Worm (Caenorhabditis elegans) whole organism, young adult: ENCODE results near the gene nspg-6.
A peak's percentile ranks its signal among the peaks of the same experiment; 100 is the strongest.

ENCODE experiments used
- B0019.2 ChIP-seq: fragments of 200-800 bp; sonication (Bioruptor generic); conservative IDR thresholded peaks from 2 replicates; pipeline ENCODE4 v1.3.6; 2022; ENCODE audit warnings: missing genetic modification reagents, missing genetic modification characterization, missing compliant biosample characterization
- B0261.1 ChIP-seq: sonication (generic microtip); optimal IDR thresholded peaks from 2 replicates; lab custom pipeline; 2016; ENCODE audit warnings: mild to moderate bottlenecking, missing genetic modification characterization, moderate library complexity, missing compliant biosample characterization
- C06A6.2 ChIP-seq: fragments of 200-800 bp; sonication (Bioruptor generic); conservative IDR thresholded peaks from 2 replicates; pipeline ENCODE4 v1.3.6; 2022; ENCODE audit warnings: missing genetic modification characterization, missing compliant biosample characterization
- F23B12.7 ChIP-seq: sonication (generic microtip); optimal IDR thresholded peaks from 2 replicates; lab custom pipeline; 2017; ENCODE audit warnings: missing genetic modification characterization, mild to moderate bottlenecking, missing compliant biosample characterization, antibody characterized with exemption, moderate library complexity; ENCODE audit not compliant: insufficient read depth
- F39B2.1 ChIP-seq: fragments of 200-800 bp; sonication (Bioruptor generic); IDR thresholded peaks from 2 replicates; pipeline ENCODE4 v1.3.6; 2022; ENCODE audit warnings: missing genetic modification reagents, missing genetic modification characterization, missing compliant biosample characterization
- F52B5.7 ChIP-seq: sonication (generic microtip); optimal IDR thresholded peaks from 2 replicates; lab custom pipeline; 2016; ENCODE audit warnings: mild to moderate bottlenecking, missing genetic modification characterization, missing compliant biosample characterization
- F57A8.1 ChIP-seq: fragments of 200-800 bp; sonication (Bioruptor generic); optimal IDR thresholded peaks from 2 replicates; lab custom pipeline; 2018; ENCODE audit warnings: mild to moderate bottlenecking, missing genetic modification characterization, moderate library complexity, missing compliant biosample characterization
- ZK185.1 ChIP-seq: sonication (generic microtip); optimal IDR thresholded peaks from 2 replicates; lab custom pipeline; 2016; ENCODE audit warnings: mild to moderate bottlenecking, missing genetic modification characterization, missing compliant biosample characterization; ENCODE audit not compliant: poor library complexity, severe bottlenecking
- ama-1 ChIP-seq, 3 experiments: fragments of 150-350 bp in 1 of 3; sonication (generic microtip) in 2 of 3; optimal IDR thresholded peaks; 2 replicates each; lab custom pipeline; 2014 to 2018; ENCODE audit warnings: missing biosample characterization in 2 of 3, missing genetic modification characterization in 2 of 3, missing genetic modification reagents in 2 of 3
- atf-7 ChIP-seq: sonication (generic microtip); optimal IDR thresholded peaks from 2 replicates; lab custom pipeline; 2017; ENCODE audit warnings: mild to moderate bottlenecking, missing genetic modification characterization, missing compliant biosample characterization
- bed-2 ChIP-seq: fragments of 200-800 bp; sonication (Bioruptor generic); IDR thresholded peaks from 2 replicates; pipeline ENCODE4 v1.3.6; 2022; ENCODE audit warnings: missing genetic modification reagents, missing genetic modification characterization, missing compliant biosample characterization
- ceh-100 ChIP-seq: fragments of 200-800 bp; sonication (Bioruptor generic); IDR thresholded peaks from 2 replicates; pipeline ENCODE4 v1.3.6; 2022; ENCODE audit warnings: missing genetic modification reagents, missing genetic modification characterization, missing compliant biosample characterization
- ceh-27 ChIP-seq: fragments of 200-800 bp; sonication (Bioruptor generic); optimal IDR thresholded peaks from 2 replicates; lab custom pipeline; 2018; ENCODE audit warnings: mild to moderate bottlenecking, missing genetic modification characterization, moderate library complexity, missing compliant biosample characterization
- ceh-91 ChIP-seq: fragments of 200-800 bp; sonication (Bioruptor generic); IDR thresholded peaks from 2 replicates; pipeline ENCODE4 v1.3.6; 2022; ENCODE audit warnings: missing genetic modification reagents, missing genetic modification characterization, missing compliant biosample characterization
- die-1 ChIP-seq: sonication (generic microtip); optimal IDR thresholded peaks from 2 replicates; lab custom pipeline; 2016; ENCODE audit warnings: missing genotype, mild to moderate bottlenecking, missing genetic modification characterization, missing compliant biosample characterization
- dpl-1 ChIP-seq: fragments of 150-350 bp; optimal IDR thresholded peaks from 2 replicates; lab custom pipeline; 2014; ENCODE audit warnings: missing biosample characterization, missing genetic modification reagents, missing genetic modification characterization
- efl-1 ChIP-seq: fragments of 150-350 bp; optimal IDR thresholded peaks from 2 replicates; lab custom pipeline; 2014; ENCODE audit warnings: missing biosample characterization, missing genetic modification reagents, missing genetic modification characterization
- egrh-3 ChIP-seq: fragments of 200-800 bp; sonication (Bioruptor generic); IDR thresholded peaks from 2 replicates; pipeline ENCODE4 v1.3.6; 2022; ENCODE audit warnings: missing genetic modification reagents, missing genetic modification characterization, missing compliant biosample characterization
- ekl-4 ChIP-seq: fragments of 200-800 bp; sonication (Bioruptor generic); IDR thresholded peaks from 2 replicates; pipeline ENCODE4 v1.3.6; 2022; ENCODE audit warnings: missing genetic modification reagents, missing genetic modification characterization, missing compliant biosample characterization
- ets-4 ChIP-seq: fragments of 200-800 bp; sonication (Bioruptor generic); optimal IDR thresholded peaks from 2 replicates; lab custom pipeline; 2018; ENCODE audit warnings: mild to moderate bottlenecking, missing genetic modification characterization, missing compliant biosample characterization
- gei-17 ChIP-seq: fragments of 200-800 bp; sonication (Bioruptor generic); optimal IDR thresholded peaks from 2 replicates; lab custom pipeline; 2018; ENCODE audit warnings: mild to moderate bottlenecking, missing genetic modification characterization, missing compliant biosample characterization
- hmg-20 ChIP-seq: fragments of 200-800 bp; sonication (Bioruptor generic); IDR thresholded peaks from 2 replicates; pipeline ENCODE4 v1.3.6; 2022; ENCODE audit warnings: missing genetic modification reagents, missing genetic modification characterization, missing compliant biosample characterization
- hsf-1 ChIP-seq: fragments of 200-800 bp; sonication (Bioruptor generic); IDR thresholded peaks from 2 replicates; pipeline ENCODE4 v1.3.6; 2022; ENCODE audit warnings: missing genetic modification reagents, missing genetic modification characterization, missing compliant biosample characterization
- let-526 ChIP-seq: fragments of 200-800 bp; sonication (Bioruptor generic); IDR thresholded peaks from 2 replicates; pipeline ENCODE4 v1.3.6; 2022; ENCODE audit warnings: missing genetic modification reagents, missing genetic modification characterization, missing compliant biosample characterization
- let-607 ChIP-seq, 2 experiments: fragments of 200-800 bp in 1 of 2; sonication (Bioruptor generic) in 1 of 2; sonication (generic microtip) in 1 of 2; optimal IDR thresholded peaks; 2 replicates each; lab custom pipeline; 2016 to 2018; ENCODE audit warnings: mild to moderate bottlenecking in 2 of 2, missing compliant biosample characterization in 2 of 2, missing genetic modification characterization in 2 of 2, moderate library complexity in 2 of 2, missing genotype in 1 of 2
- lin-35 ChIP-seq, 3 experiments: fragments of 150-350 bp in 2 of 3; sonication (generic microtip) in 1 of 3; optimal IDR thresholded peaks; 2 replicates each; lab custom pipeline; 2014 to 2018; ENCODE audit warnings: missing biosample characterization in 3 of 3, missing genetic modification characterization in 3 of 3, missing genetic modification reagents in 3 of 3
- lin-40 ChIP-seq: sonication (generic microtip); optimal IDR thresholded peaks from 2 replicates; lab custom pipeline; 2016; ENCODE audit warnings: missing genetic modification characterization, mild to moderate bottlenecking, missing compliant biosample characterization, missing genotype, missing genetic modification reagents
- lin-54 ChIP-seq: fragments of 200-800 bp; sonication (Bioruptor generic); optimal IDR thresholded peaks from 2 replicates; lab custom pipeline; 2018; ENCODE audit warnings: mild to moderate bottlenecking, missing genetic modification characterization, missing compliant biosample characterization
- lsy-27 ChIP-seq: sonication (generic microtip); optimal IDR thresholded peaks from 2 replicates; lab custom pipeline; 2017; ENCODE audit warnings: missing genetic modification characterization, mild to moderate bottlenecking, missing compliant biosample characterization, antibody characterized with exemption, missing genotype, borderline replicate concordance; ENCODE audit not compliant: insufficient read depth
- madf-10 ChIP-seq: sonication (generic microtip); optimal IDR thresholded peaks from 2 replicates; lab custom pipeline; 2016; ENCODE audit warnings: mild to moderate bottlenecking, missing genetic modification characterization, missing compliant biosample characterization
- madf-3 ChIP-seq: fragments of 200-800 bp; sonication (Bioruptor generic); IDR thresholded peaks from 2 replicates; pipeline ENCODE4 v1.3.6; 2022; ENCODE audit warnings: missing genetic modification reagents, missing genetic modification characterization, missing compliant biosample characterization
- madf-8 ChIP-seq: fragments of 200-800 bp; sonication (Bioruptor generic); conservative IDR thresholded peaks from 2 replicates; pipeline ENCODE4 v1.3.6; 2022; ENCODE audit warnings: missing genetic modification reagents, missing genetic modification characterization, missing compliant biosample characterization
- mcd-1 ChIP-seq: fragments of 200-800 bp; sonication (Bioruptor generic); IDR thresholded peaks from 2 replicates; pipeline ENCODE4 v1.3.6; 2022; ENCODE audit warnings: missing genetic modification reagents, missing genetic modification characterization, missing compliant biosample characterization
- mes-4 ChIP-seq: sonication (generic microtip); optimal IDR thresholded peaks from 2 replicates; lab custom pipeline; 2016; ENCODE audit warnings: missing genotype, missing genetic modification characterization, missing compliant biosample characterization
- mxl-1 ChIP-seq: sonication (generic microtip); optimal IDR thresholded peaks from 2 replicates; lab custom pipeline; 2016; ENCODE audit warnings: missing genetic modification characterization, missing compliant biosample characterization
- nhr-80 ChIP-seq: sonication (generic microtip); optimal IDR thresholded peaks from 2 replicates; lab custom pipeline; 2016; ENCODE audit warnings: missing genetic modification characterization, missing compliant biosample characterization
- nhr-90 ChIP-seq: sonication (generic microtip); optimal IDR thresholded peaks from 2 replicates; lab custom pipeline; 2016; ENCODE audit warnings: missing genotype, mild to moderate bottlenecking, missing genetic modification characterization, missing compliant biosample characterization
- rpc-1 ChIP-seq, 2 experiments: fragments of 150-350 bp in 1 of 2; sonication (generic microtip) in 1 of 2; optimal IDR thresholded peaks; 2 replicates each; lab custom pipeline; 2014 to 2018; ENCODE audit warnings: missing biosample characterization in 1 of 2, missing genetic modification characterization in 1 of 2, missing genetic modification reagents in 1 of 2, missing genotype in 1 of 2
- snpc-3.4 ChIP-seq: sonication (generic microtip); optimal IDR thresholded peaks from 2 replicates; lab custom pipeline; 2017; ENCODE audit warnings: missing genetic modification characterization, mild to moderate bottlenecking, missing compliant biosample characterization, antibody characterized with exemption, moderate library complexity, missing genotype, missing genetic modification reagents
- snpc-4 ChIP-seq, 5 experiments: fragments of 150-350 bp in 1 of 5; sonication (generic microtip) in 4 of 5; optimal IDR thresholded peaks; 2 replicates each; lab custom pipeline; 2014 to 2018; ENCODE audit warnings: missing genetic modification characterization in 5 of 5, missing biosample characterization in 3 of 5, antibody characterized with exemption in 2 of 5, mild to moderate bottlenecking in 2 of 5, missing compliant biosample characterization in 2 of 5, missing genotype in 2 of 5, moderate library complexity in 2 of 5, missing genetic modification reagents in 1 of 5
- zfh-2 ChIP-seq: fragments of 200-800 bp; sonication (Bioruptor generic); conservative IDR thresholded peaks from 2 replicates; pipeline ENCODE4 v1.3.6; 2022; ENCODE audit warnings: missing genetic modification reagents, missing genetic modification characterization, missing compliant biosample characterization
- ztf-18 ChIP-seq: sonication (generic microtip); optimal IDR thresholded peaks from 2 replicates; lab custom pipeline; 2016; ENCODE audit warnings: missing genotype, mild to moderate bottlenecking, missing genetic modification characterization, missing compliant biosample characterization
- ztf-6 ChIP-seq: fragments of 200-800 bp; sonication (Bioruptor generic); IDR thresholded peaks from 2 replicates; pipeline ENCODE4 v1.3.6; 2022; ENCODE audit warnings: missing genetic modification reagents, missing genetic modification characterization, missing compliant biosample characterization

nspg-6 gene

DNA sequence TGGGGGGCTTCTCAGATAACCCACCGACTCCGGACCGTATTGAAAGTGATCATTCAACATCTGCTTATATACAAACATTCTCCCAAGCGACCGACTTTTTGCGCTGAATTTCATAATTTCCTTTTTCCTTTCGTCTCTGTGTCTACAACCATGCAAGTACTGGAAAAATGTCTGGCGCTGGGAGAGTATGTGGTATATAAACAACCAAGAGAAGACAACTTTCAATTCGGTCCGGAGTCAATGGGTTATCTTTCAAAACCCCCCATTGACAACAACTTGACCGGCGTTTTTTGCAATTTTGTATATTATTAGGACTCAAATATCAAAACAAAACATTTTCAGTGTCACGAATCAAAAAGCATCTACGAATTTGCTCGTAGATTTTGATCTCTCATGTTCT lies 36.3 kb downstream of the nspg-6 start (continued):
- TF ChIP-seq nhr-80 (tag; lab: Kevin White, UChicago) = peak; percentile 52
- peak; percentile 73 for TF ChIP-seq snpc-3.4
- 0 out of 2 replicates have a peak, but pooled peaks have one; percentile 32 for TF ChIP-seq hmg-20
- peak; percentile 18 for TF ChIP-seq dpl-1 (GFP tag; lab: Kevin White, UChicago)
- TF ChIP-seq ZK185.1 (tag; lab: Kevin White, UChicago) = peak; percentile 79
- peak; percentile 41 for TF ChIP-seq F23B12.7 (tag; lab: Kevin White, UChicago)
- TF ChIP-seq hsf-1 (GFP tag; lab: Robert Waterston, UW) = no peak
- TF ChIP-seq ztf-18 = peak; percentile 46
- TF ChIP-seq madf-8 (GFP tag; lab: Robert Waterston, UW) = no peak
- peak; percentile 81 for TF ChIP-seq B0261.1 (tag; lab: Kevin White, UChicago)
- peak; percentile 79 for TF ChIP-seq C06A6.2 (GFP tag; lab: Robert Waterston, UW)
- no peak for TF ChIP-seq let-526
- TF ChIP-seq ets-4 (GFP tag; lab: Kevin White, UChicago) = peak; percentile 23
- peak; percentile 70 for TF ChIP-seq rpc-1 (optimal IDR thresholded peaks at IDR 0.05; lab: Kevin White, UChicago)
- peak; percentile 64 for TF ChIP-seq rpc-1 (tag; optimal IDR thresholded peaks at IDR 0.05; lab: Kevin White, UChicago)
- 0 out of 2 replicates have a peak, but pooled peaks have one; percentile 42 for TF ChIP-seq ceh-100 (GFP tag; lab: Robert Waterston, UW)
- TF ChIP-seq bed-2 (GFP tag; lab: Robert Waterston, UW) = no peak
- peak; percentile 72 for TF ChIP-seq ceh-27 (GFP tag; lab: Kevin White, UChicago)
- peak; percentile 81 for TF ChIP-seq atf-7 (tag; lab: Kevin White, UChicago)
- peak; percentile 16 for TF ChIP-seq die-1
- peak; percentile 38 for TF ChIP-seq F52B5.7 (tag; lab: Kevin White, UChicago)
- TF ChIP-seq, all 124 proteins: peak for 58

DNA sequence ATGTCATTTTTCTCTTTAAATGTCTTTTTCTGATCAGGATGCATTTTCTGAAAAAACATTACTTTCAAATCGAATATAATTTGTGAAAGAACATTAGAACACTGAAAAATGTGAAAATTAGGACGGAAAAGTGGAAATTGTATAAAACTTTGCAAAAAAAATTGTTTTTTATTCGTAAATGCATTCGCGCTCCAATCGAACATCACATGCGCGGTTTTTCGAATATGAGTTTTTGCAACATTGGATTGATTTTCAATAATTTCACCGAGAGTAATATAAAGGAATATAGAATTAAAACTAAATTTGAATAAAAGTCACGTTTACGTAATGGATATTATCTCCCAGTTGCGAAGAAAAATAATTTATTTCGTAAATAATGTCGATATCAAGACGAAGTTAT lies 37.5 kb downstream of the nspg-6 start, which contains the start of the genes spot-1 and B0361.11:
Gene spot-1, minus strand, starts transcription at position 47 of the 400 bp plus-strand sequence.
Gene B0361.11, plus strand, starts transcription at position 372 of the 400 bp plus-strand sequence.
- TF ChIP-seq snpc-4 (GFP tag; optimal IDR thresholded peaks at IDR 0.05; lab: Kevin White, UChicago) = no peak
- peak in 2 of 4 experiments; percentile 12 to 48 for TF ChIP-seq snpc-4 (tag; optimal IDR thresholded peaks at IDR 0.05; lab: Kevin White, UChicago)
- TF ChIP-seq lin-35 (GFP tag; optimal IDR thresholded peaks at IDR 0.05; lab: Kevin White, UChicago) = peak; percentile 1 to 77 (median 27)
- TF ChIP-seq B0019.2 = no peak
- TF ChIP-seq lsy-27 (tag; lab: Kevin White, UChicago) = no peak
- TF ChIP-seq mxl-1 (tag; lab: Kevin White, UChicago) = no peak
- peak; percentile 88 for TF ChIP-seq mcd-1 (GFP tag; lab: Robert Waterston, UW)
- TF ChIP-seq efl-1 = peak; percentile 75
- TF ChIP-seq madf-10 = no peak
- TF ChIP-seq dpl-1 (GFP tag; lab: Kevin White, UChicago) = peak; percentile 42
- no peak for TF ChIP-seq madf-3 (GFP tag; lab: Robert Waterston, UW)
- peak; percentile 87 for TF ChIP-seq lin-54 (GFP tag; lab: Kevin White, UChicago)
- TF ChIP-seq mes-4 (tag; lab: Kevin White, UChicago) = no peak
- TF ChIP-seq hsf-1 (GFP tag; lab: Robert Waterston, UW) = no peak

- TF ChIP-seq let-607 (tag; optimal IDR thresholded peaks at IDR 0.05; lab: Kevin White, UChicago) (no peak), ama-1 (optimal IDR thresholded peaks at IDR 0.05; lab: Kevin White, UChicago) (no peak), ama-1 (GFP tag; optimal IDR thresholded peaks at IDR 0.05; lab: Kevin White, UChicago) (no peak), mxl-1 (tag; lab: Kevin White, UChicago) (no peak), F23B12.7 (tag; lab: Kevin White, UChicago) (no peak), ztf-6 (no peak), gei-17 (GFP tag; lab: Kevin White, UChicago) (no peak), bed-2 (GFP tag; lab: Robert Waterston, UW) (no peak), lin-40 (tag; lab: Kevin White, UChicago) (no peak), ceh-91 (GFP tag; lab: Robert Waterston, UW) (no peak), F39B2.1 (no peak), nhr-90 (tag; lab: Kevin White, UChicago) (no peak), F57A8.1 (no peak), ekl-4 (GFP tag; lab: Robert Waterston, UW) (no peak), zfh-2 (no peak), egrh-3 (no peak)
Measured at ce11 chrIII:7275296-7275695, 39.5 kb downstream of the nspg-6 start, which contains the start of gene psd-1. Gene psd-1 (minus strand): TSS chrIII:7275396.
